Fruit fly (Drosophila melanogaster) whole organism, prepupa: ENCODE results near the gene CG7564.
A peak's percentile ranks its signal among the peaks of the same experiment; 100 is the strongest.

ENCODE experiments used
- CG3919 ChIP-seq: fragments of 200-800 bp; sonication (Bioruptor generic); optimal IDR thresholded peaks from 3 replicates; lab custom pipeline; 2016; ENCODE audit warnings: missing biosample characterization, missing genetic modification characterization
- CG6808 ChIP-seq: fragments of 200-800 bp; sonication (Bioruptor generic); optimal IDR thresholded peaks from 3 replicates; lab custom pipeline; 2017; ENCODE audit warnings: missing biosample characterization, missing genetic modification characterization, mild to moderate bottlenecking, moderate library complexity, missing genetic modification reagents
- CG6854 ChIP-seq: fragments of 200-800 bp; sonication (Bioruptor generic); optimal IDR thresholded peaks from 2 replicates; lab custom pipeline; 2017; ENCODE audit warnings: missing biosample characterization, mild to moderate bottlenecking, missing genetic modification characterization
- Gug ChIP-seq: fragments of 200-800 bp; sonication (Bioruptor generic); IDR thresholded peaks from 2 replicates; pipeline ENCODE4 v1.3.6; 2022; ENCODE audit warnings: missing biosample characterization, missing genetic modification characterization
- Hr39 ChIP-seq: fragments of 200-800 bp; sonication (Bioruptor generic); optimal IDR thresholded peaks from 2 replicates; lab custom pipeline; 2016; ENCODE audit warnings: missing biosample characterization, missing genetic modification characterization
- Lpt ChIP-seq: fragments of 200-800 bp; sonication (Bioruptor generic); optimal IDR thresholded peaks from 3 replicates; lab custom pipeline; 2016; ENCODE audit warnings: missing biosample characterization, missing genetic modification characterization
- OdsH ChIP-seq: fragments of 200-800 bp; sonication (Bioruptor generic); optimal IDR thresholded peaks from 3 replicates; lab custom pipeline; 2016; ENCODE audit warnings: missing biosample characterization, missing genetic modification characterization
- dsx ChIP-seq: fragments of 200-800 bp; optimal IDR thresholded peaks from 3 replicates; lab custom pipeline; 2019; ENCODE audit warnings: missing biosample characterization, mild to moderate bottlenecking, missing genetic modification characterization, moderate library complexity; ENCODE audit not compliant: poor library complexity, severe bottlenecking
- net ChIP-seq: fragments of 200-800 bp; sonication (Bioruptor generic); optimal IDR thresholded peaks from 3 replicates; lab custom pipeline; 2016; ENCODE audit warnings: missing biosample characterization, missing genetic modification characterization

DNA sequence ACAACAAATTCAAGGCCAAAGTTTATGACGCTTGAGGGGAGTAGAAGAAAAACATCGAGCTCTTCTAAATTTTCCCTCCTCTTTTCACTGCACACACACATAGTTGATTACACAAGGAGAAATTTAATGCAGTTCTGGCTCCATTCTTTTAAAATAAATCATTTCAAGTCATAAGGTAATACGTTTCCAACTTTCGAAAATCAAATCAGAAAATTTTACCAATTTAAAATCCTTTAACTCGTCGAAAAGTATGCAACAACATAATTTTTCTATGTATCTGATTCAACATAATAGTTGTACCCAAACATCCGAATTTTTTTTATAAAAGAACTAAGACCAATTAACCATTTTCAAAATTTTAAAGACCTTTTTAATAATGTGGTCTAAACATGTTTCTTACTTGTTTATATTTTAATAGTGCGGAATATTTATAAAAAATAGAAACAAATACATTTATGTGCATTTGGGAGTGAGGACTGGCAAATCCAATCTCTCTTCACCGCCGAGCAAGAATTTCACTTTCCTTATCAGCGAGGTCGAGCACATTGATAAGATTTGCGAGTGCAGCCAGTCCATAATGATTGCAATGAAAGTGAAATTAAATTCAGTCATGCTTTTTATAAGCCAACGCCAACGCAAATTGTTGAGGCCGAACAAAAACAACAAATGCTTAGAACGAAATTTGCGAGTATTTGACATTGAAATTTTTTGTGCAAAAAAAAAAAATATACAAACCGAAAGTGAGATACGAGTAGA, 7.9 kb upstream of the CG7564 start:
- TF ChIP-seq CG3919 (GFP tag; lab: Kevin White, UChicago): peak; percentile 55
- peak; percentile 22 for TF ChIP-seq dsx
- peak; percentile 11 for TF ChIP-seq CG6808 (GFP tag; lab: Kevin White, UChicago)
- TF ChIP-seq net: peak; percentile 46
- TF ChIP-seq OdsH (GFP tag; lab: Kevin White, UChicago): peak; percentile 48
- TF ChIP-seq Gug (GFP tag; lab: Robert Waterston, UW): no peak
- peak; percentile 45 for TF ChIP-seq Hr39 (GFP tag; lab: Kevin White, UChicago)
- no peak for TF ChIP-seq CG6854 (GFP tag; lab: Kevin White, UChicago)
- TF ChIP-seq Lpt (GFP tag; lab: Kevin White, UChicago): no peak
